Worm (Caenorhabditis elegans) whole organism, L4/young adult: ENCODE measurements around the gene F18A11.2.

ENCODE experiments used
- W03F9.2 ChIP-seq: fragments of 150-350 bp; optimal IDR thresholded peaks from 2 replicates; lab custom pipeline; 2014; ENCODE audit warnings: missing biosample characterization, missing genetic modification characterization
- dao-5 ChIP-seq: sonication (generic microtip); optimal IDR thresholded peaks from 2 replicates; lab custom pipeline; 2016; ENCODE audit warnings: missing genotype, missing genetic modification characterization, moderate library complexity, missing compliant biosample characterization

ce11 chrII:13077746-13078145, 46.2 kb downstream of the F18A11.2 start:
- TF ChIP-seq dao-5 (tag; lab: Kevin White, UChicago) (no peak), W03F9.2 (tag; lab: Kevin White, UChicago) (no peak)
